Worm (Caenorhabditis elegans) whole organism, L1 larva: ENCODE measurements around the gene cdc-25.3.

Experiments used
- C04F5.9 ChIP-seq: sonication (generic microtip); optimal IDR thresholded peaks from 2 replicates; lab custom pipeline; 2016; ENCODE audit warnings: missing genetic modification characterization, missing compliant biosample characterization
- C16A3.4 ChIP-seq: fragments of 150-350 bp; optimal IDR thresholded peaks from 2 replicates; lab custom pipeline; 2014; ENCODE audit warnings: missing biosample characterization, missing genetic modification characterization
- aha-1 ChIP-seq: fragments of 150-350 bp; optimal IDR thresholded peaks from 2 replicates; lab custom pipeline; 2014; ENCODE audit warnings: missing biosample characterization, missing genetic modification characterization
- blmp-1 ChIP-seq: fragments of 150-350 bp; optimal IDR thresholded peaks from 2 replicates; lab custom pipeline; 2014; ENCODE audit warnings: missing biosample characterization, missing genetic modification characterization
- ceh-63 ChIP-seq: fragments of 200-800 bp; sonication (Bioruptor generic); optimal IDR thresholded peaks from 2 replicates; lab custom pipeline; 2018; ENCODE audit warnings: mild to moderate bottlenecking, missing genetic modification characterization, missing compliant biosample characterization
- ceh-82 ChIP-seq, 3 experiments: fragments of 150-350 bp in 1 of 3; sonication (generic microtip) in 2 of 3; optimal IDR thresholded peaks; 2 replicates each; lab custom pipeline; 2014 to 2017; ENCODE audit warnings: missing biosample characterization in 3 of 3, missing genetic modification characterization in 3 of 3
- ceh-88 ChIP-seq: fragments of 200-800 bp; sonication (Bioruptor generic); IDR thresholded peaks from 2 replicates; pipeline ENCODE4 v1.3.6; 2022; ENCODE audit warnings: missing genetic modification characterization, missing compliant biosample characterization
- ceh-90 ChIP-seq: sonication (generic microtip); optimal IDR thresholded peaks from 2 replicates; lab custom pipeline; 2016; ENCODE audit warnings: missing genetic modification characterization, missing compliant biosample characterization
- dpl-1 ChIP-seq, 3 experiments: fragments of 150-350 bp in 2 of 3; sonication (generic microtip) in 1 of 3; optimal IDR thresholded peaks; 2 replicates each; lab custom pipeline; 2014 to 2017; ENCODE audit warnings: missing biosample characterization in 3 of 3, missing genetic modification characterization in 3 of 3, missing genetic modification reagents in 3 of 3
- dsc-1 ChIP-seq: sonication (generic microtip); optimal IDR thresholded peaks from 2 replicates; lab custom pipeline; 2016; ENCODE audit warnings: mild to moderate bottlenecking, missing genetic modification characterization, missing compliant biosample characterization
- efl-1 ChIP-seq, 4 experiments: fragments of 150-350 bp; optimal IDR thresholded peaks in 3 of 4; peaks in 1 of 4; 1 replicate in 1 of 4; 2 replicates in 3 of 4; lab custom pipeline; 2014; ENCODE audit warnings: missing biosample characterization in 2 of 4, missing genetic modification characterization in 2 of 4, missing genetic modification reagents in 2 of 4
- egl-27 ChIP-seq, 2 experiments: fragments of 150-350 bp in 1 of 2; sonication (generic microtip); optimal IDR thresholded peaks; 3 replicates each; lab custom pipeline; 2017 to 2018; ENCODE audit warnings: missing biosample characterization in 2 of 2, missing genetic modification characterization in 2 of 2, missing genetic modification reagents in 2 of 2
- ets-5 ChIP-seq: fragments of 200-800 bp; sonication (Bioruptor generic); IDR thresholded peaks from 2 replicates; pipeline ENCODE4 v1.3.6; 2022; ENCODE audit warnings: missing genetic modification characterization, missing compliant biosample characterization
- fos-1 ChIP-seq: fragments of 150-350 bp; optimal IDR thresholded peaks from 2 replicates; lab custom pipeline; 2014; ENCODE audit warnings: missing biosample characterization, missing genetic modification characterization
- grh-1 ChIP-seq: fragments of 200-800 bp; sonication (Bioruptor generic); IDR thresholded peaks from 2 replicates; pipeline ENCODE4 v1.3.6; 2022; ENCODE audit warnings: missing genetic modification reagents, missing genetic modification characterization, missing compliant biosample characterization
- hlh-4 ChIP-seq: sonication (generic microtip); optimal IDR thresholded peaks from 2 replicates; lab custom pipeline; 2016; ENCODE audit warnings: mild to moderate bottlenecking, missing genetic modification characterization, missing compliant biosample characterization
- hpl-2 ChIP-seq: fragments of 150-350 bp; optimal IDR thresholded peaks from 2 replicates; lab custom pipeline; 2014; ENCODE audit warnings: missing biosample characterization, missing genetic modification reagents, missing genetic modification characterization
- irx-1 ChIP-seq: sonication (generic microtip); optimal IDR thresholded peaks from 2 replicates; lab custom pipeline; 2016; ENCODE audit warnings: missing genetic modification characterization, missing compliant biosample characterization
- isw-1 ChIP-seq: fragments of 200-800 bp; sonication (Bioruptor generic); IDR thresholded peaks from 2 replicates; pipeline ENCODE4 v1.3.6; 2022; ENCODE audit warnings: missing genetic modification characterization, missing compliant biosample characterization
- lin-13 ChIP-seq: fragments of 150-350 bp; optimal IDR thresholded peaks from 2 replicates; lab custom pipeline; 2014; ENCODE audit warnings: missing biosample characterization, missing genetic modification reagents, missing genetic modification characterization
- lin-14 ChIP-seq: fragments of 200-800 bp; sonication (Bioruptor generic); optimal IDR thresholded peaks from 2 replicates; lab custom pipeline; 2018; ENCODE audit warnings: mild to moderate bottlenecking, missing genetic modification characterization, moderate library complexity, missing compliant biosample characterization
- lin-15B ChIP-seq: fragments of 150-350 bp; sonication (generic microtip); optimal IDR thresholded peaks from 3 replicates; lab custom pipeline; 2014; ENCODE audit warnings: missing biosample characterization, missing genetic modification characterization
- lin-35 ChIP-seq, 2 experiments: fragments of 150-350 bp; optimal IDR thresholded peaks; 2 replicates each; lab custom pipeline; 2014; ENCODE audit warnings: missing biosample characterization in 2 of 2, missing genetic modification characterization in 2 of 2, missing genetic modification reagents in 2 of 2
- lin-39 ChIP-seq: fragments of 150-350 bp; optimal IDR thresholded peaks from 2 replicates; lab custom pipeline; 2014; ENCODE audit warnings: missing biosample characterization, missing genetic modification reagents, missing genetic modification characterization
- lir-3 ChIP-seq: sonication (generic microtip); optimal IDR thresholded peaks from 2 replicates; lab custom pipeline; 2016; ENCODE audit warnings: mild to moderate bottlenecking, missing genetic modification characterization, moderate library complexity, missing compliant biosample characterization; ENCODE audit not compliant: poor library complexity
- mep-1 ChIP-seq: fragments of 150-350 bp; optimal IDR thresholded peaks from 2 replicates; lab custom pipeline; 2014; ENCODE audit warnings: missing biosample characterization, missing genetic modification characterization
- nhr-11 ChIP-seq: fragments of 150-350 bp; optimal IDR thresholded peaks from 2 replicates; lab custom pipeline; 2014; ENCODE audit warnings: missing biosample characterization, missing genetic modification characterization
- nhr-20 ChIP-seq: sonication (generic microtip); optimal IDR thresholded peaks from 2 replicates; lab custom pipeline; 2016; ENCODE audit warnings: mild to moderate bottlenecking, missing genetic modification characterization, missing compliant biosample characterization
- nhr-237 ChIP-seq: fragments of 150-350 bp; optimal IDR thresholded peaks from 2 replicates; lab custom pipeline; 2014; ENCODE audit warnings: missing biosample characterization, missing genetic modification characterization
- nhr-28 ChIP-seq: fragments of 150-350 bp; optimal IDR thresholded peaks from 2 replicates; lab custom pipeline; 2014; ENCODE audit warnings: missing biosample characterization, missing genetic modification characterization
- nhr-47 ChIP-seq: sonication (generic microtip); optimal IDR thresholded peaks from 2 replicates; lab custom pipeline; 2016; ENCODE audit warnings: mild to moderate bottlenecking, missing genetic modification characterization, moderate library complexity, missing compliant biosample characterization
- nhr-71 ChIP-seq: sonication (generic microtip); optimal IDR thresholded peaks from 2 replicates; lab custom pipeline; 2016; ENCODE audit warnings: mild to moderate bottlenecking, missing genetic modification characterization, moderate library complexity, missing compliant biosample characterization
- nhr-76 ChIP-seq: sonication (generic microtip); optimal IDR thresholded peaks from 2 replicates; lab custom pipeline; 2017; ENCODE audit warnings: missing biosample characterization, missing genetic modification characterization
- nhr-77 ChIP-seq: fragments of 150-350 bp; optimal IDR thresholded peaks from 2 replicates; lab custom pipeline; 2014; ENCODE audit warnings: missing biosample characterization, missing genetic modification characterization
- nhr-84 ChIP-seq: sonication (generic microtip); optimal IDR thresholded peaks from 2 replicates; lab custom pipeline; 2017; ENCODE audit warnings: missing biosample characterization, missing genetic modification characterization
- nhr-85 ChIP-seq: sonication (generic microtip); peaks from one replicate; lab custom pipeline; 2016; ENCODE audit warnings: missing genetic modification characterization, inconsistent platforms, missing compliant biosample characterization
- nhr-90 ChIP-seq: sonication (generic microtip); optimal IDR thresholded peaks from 2 replicates; lab custom pipeline; 2016; ENCODE audit warnings: mild to moderate bottlenecking, missing genetic modification characterization, missing compliant biosample characterization; ENCODE audit not compliant: poor library complexity
- pag-3 ChIP-seq: sonication (generic microtip); optimal IDR thresholded peaks from 2 replicates; lab custom pipeline; 2017; ENCODE audit warnings: missing genetic modification characterization, mild to moderate bottlenecking, missing compliant biosample characterization, antibody characterized with exemption, borderline replicate concordance; ENCODE audit not compliant: insufficient read depth
- pax-3 ChIP-seq: fragments of 200-800 bp; sonication (Bioruptor generic); optimal IDR thresholded peaks from 2 replicates; lab custom pipeline; 2018; ENCODE audit warnings: mild to moderate bottlenecking, missing genetic modification characterization, moderate library complexity, missing compliant biosample characterization
- pqm-1 ChIP-seq: sonication (generic microtip); optimal IDR thresholded peaks from 3 replicates; lab custom pipeline; 2017; ENCODE audit warnings: missing biosample characterization, missing genetic modification characterization
- skn-1 ChIP-seq: fragments of 150-350 bp; optimal IDR thresholded peaks from 2 replicates; lab custom pipeline; 2014; ENCODE audit warnings: missing biosample characterization, missing genetic modification characterization
- snu-23 ChIP-seq: sonication (generic microtip); optimal IDR thresholded peaks from 2 replicates; lab custom pipeline; 2016; ENCODE audit warnings: missing genetic modification characterization, missing compliant biosample characterization
- sox-4 ChIP-seq: sonication (generic microtip); optimal IDR thresholded peaks from 2 replicates; lab custom pipeline; 2016; ENCODE audit warnings: missing genetic modification characterization, missing compliant biosample characterization
- swsn-7 ChIP-seq: sonication (generic microtip); optimal IDR thresholded peaks from 2 replicates; lab custom pipeline; 2016; ENCODE audit warnings: missing genetic modification characterization, missing compliant biosample characterization
- tbx-2 ChIP-seq: sonication (generic microtip); optimal IDR thresholded peaks from 2 replicates; lab custom pipeline; 2016; ENCODE audit warnings: missing genetic modification characterization, missing compliant biosample characterization
- tlp-1 ChIP-seq: fragments of 150-350 bp; optimal IDR thresholded peaks from 2 replicates; lab custom pipeline; 2014; ENCODE audit warnings: missing biosample characterization, missing genetic modification characterization
- unc-30 ChIP-seq: sonication (generic microtip); optimal IDR thresholded peaks from 2 replicates; lab custom pipeline; 2017; ENCODE audit warnings: missing biosample characterization, missing genetic modification characterization
- unc-62 ChIP-seq: fragments of 150-350 bp; optimal IDR thresholded peaks from 2 replicates; lab custom pipeline; 2014; ENCODE audit warnings: missing biosample characterization, missing genetic modification reagents, missing genetic modification characterization
- unc-98 ChIP-seq: fragments of 200-800 bp; sonication (Bioruptor generic); IDR thresholded peaks from 2 replicates; pipeline ENCODE4 v1.3.6; 2022; ENCODE audit warnings: missing genetic modification characterization, missing compliant biosample characterization
- vab-15 ChIP-seq: sonication (generic microtip); optimal IDR thresholded peaks from 2 replicates; lab custom pipeline; 2017; ENCODE audit warnings: missing genotype, mild to moderate bottlenecking, missing genetic modification characterization, missing compliant biosample characterization
- xbp-1 ChIP-seq: sonication (generic microtip); optimal IDR thresholded peaks from 2 replicates; lab custom pipeline; 2016; ENCODE audit warnings: missing genetic modification characterization, missing compliant biosample characterization
- zag-1 ChIP-seq: fragments of 150-350 bp; optimal IDR thresholded peaks from 2 replicates; lab custom pipeline; 2014; ENCODE audit warnings: missing biosample characterization, missing genetic modification characterization
- zip-4 ChIP-seq: fragments of 200-800 bp; sonication (Bioruptor generic); optimal IDR thresholded peaks from 2 replicates; lab custom pipeline; 2018; ENCODE audit warnings: mild to moderate bottlenecking, missing genetic modification characterization, moderate library complexity, missing compliant biosample characterization

The cdc-25.3 gene

ce11 chrIII:8956146-8956646 is 38.5 kb upstream of the cdc-25.3 start, which contains the start of the genes ZK643.5 and ZK643.2 (continued):
- peak; percentile 75 to 86 (median 79) for TF ChIP-seq dpl-1 (GFP tag; optimal IDR thresholded peaks at IDR 0.05; lab: Kevin White, UChicago)
- TF ChIP-seq blmp-1 (tag; lab: Kevin White, UChicago), result peak; percentile 70
- TF ChIP-seq tlp-1 (tag; lab: Kevin White, UChicago), result no peak
- TF ChIP-seq tbx-2 (tag; lab: Kevin White, UChicago), result peak; percentile 72
- TF ChIP-seq nhr-76, result no peak
- peak; percentile 57 to 79 for TF ChIP-seq efl-1 (optimal IDR thresholded peaks at IDR 0.05; lab: Kevin White, UChicago)
- peak; percentile 82 to 96 for TF ChIP-seq efl-1 (GFP tag; optimal IDR thresholded peaks at IDR 0.05 in 1 of 2; lab: Kevin White, UChicago)
- TF ChIP-seq C04F5.9 (tag; lab: Kevin White, UChicago), result peak; percentile 44
- no peak for TF ChIP-seq hlh-4
- no peak for TF ChIP-seq pqm-1
- TF ChIP-seq unc-30 (tag; lab: Kevin White, UChicago), result no peak
- TF ChIP-seq grh-1, result no peak
- peak; percentile 70 for TF ChIP-seq lin-14 (GFP tag; lab: Kevin White, UChicago)
- TF ChIP-seq ceh-82 (tag; optimal IDR thresholded peaks at IDR 0.05; lab: Kevin White, UChicago), result peak; percentile 26 to 72 (median 38)
- no peak for TF ChIP-seq hpl-2 (GFP tag; lab: Kevin White, UChicago)
- peak; percentile 76 for TF ChIP-seq nhr-47 (tag; lab: Kevin White, UChicago)
- TF ChIP-seq lin-13 (GFP tag; lab: Kevin White, UChicago), result no peak
- no peak for TF ChIP-seq pax-3 (tag; lab: Kevin White, UChicago)
- TF ChIP-seq nhr-20, result peak; percentile 74
- peak; percentile 47 for TF ChIP-seq nhr-90 (tag; lab: Kevin White, UChicago)
- TF ChIP-seq egl-27 (tag; optimal IDR thresholded peaks at IDR 0.05; lab: Kevin White, UChicago), result no peak
- TF ChIP-seq isw-1 (GFP tag; lab: Robert Waterston, UW), result peak; percentile 12; the same call in 1 of the 2 replicates
- no peak for TF ChIP-seq zip-4
- TF ChIP-seq lir-3 (tag; lab: Kevin White, UChicago), result peak; percentile 68
- TF ChIP-seq unc-62 (GFP tag; lab: Kevin White, UChicago), result no peak
- peak; percentile 8 for TF ChIP-seq irx-1
- TF ChIP-seq sox-4 (tag; lab: Kevin White, UChicago), result no peak
- no peak for TF ChIP-seq lin-39 (tag; lab: Kevin White, UChicago)
- TF ChIP-seq vab-15 (tag; lab: Kevin White, UChicago), result no peak
- no peak for TF ChIP-seq ets-5 (GFP tag; lab: Robert Waterston, UW)
- TF ChIP-seq nhr-237 (tag; lab: Kevin White, UChicago), result no peak
- TF ChIP-seq mep-1 (tag; lab: Kevin White, UChicago), result peak; percentile 72
- TF ChIP-seq zag-1 (tag; lab: Kevin White, UChicago), result no peak
- TF ChIP-seq swsn-7 (tag; lab: Kevin White, UChicago), result peak; percentile 74
- no peak for TF ChIP-seq unc-98
- TF ChIP-seq nhr-71 (tag; lab: Kevin White, UChicago), result peak; percentile 80
- peak; percentile 61 for TF ChIP-seq dsc-1 (tag; lab: Kevin White, UChicago)
- TF ChIP-seq nhr-77 (tag; lab: Kevin White, UChicago), result no peak
- TF ChIP-seq ceh-63 (GFP tag; lab: Kevin White, UChicago), result no peak
- TF ChIP-seq nhr-84, result no peak
- peak; percentile 71 for TF ChIP-seq skn-1 (tag; lab: Kevin White, UChicago)
- TF ChIP-seq lin-35 (GFP tag; optimal IDR thresholded peaks at IDR 0.05; lab: Kevin White, UChicago), result peak; percentile 76 to 90
- TF ChIP-seq nhr-28 (tag; lab: Kevin White, UChicago), result no peak
- TF ChIP-seq ceh-88 (GFP tag; lab: Robert Waterston, UW), result no peak
- no peak for TF ChIP-seq aha-1 (tag; lab: Kevin White, UChicago)
- peak; percentile 80 for TF ChIP-seq snu-23
- no peak for TF ChIP-seq pag-3 (tag; lab: Kevin White, UChicago)
- peak; percentile 66 for TF ChIP-seq C16A3.4 (tag; lab: Kevin White, UChicago)
- TF ChIP-seq nhr-11, result no peak
- TF ChIP-seq nhr-85 (tag; lab: Kevin White, UChicago), result peak; percentile 45
- TF ChIP-seq xbp-1 (tag; lab: Kevin White, UChicago), result peak; percentile 73
- TF ChIP-seq lin-15B (tag; lab: Kevin White, UChicago), result peak; percentile 37
- no peak for TF ChIP-seq ceh-90 (tag; lab: Kevin White, UChicago)
- peak; percentile 21 for TF ChIP-seq fos-1 (tag; lab: Kevin White, UChicago)
